Worm (Caenorhabditis elegans): ENCODE measurements around the gene C18E9.2.

- TF ChIP-seq W03F9.2 (tag; optimal IDR thresholded peaks at IDR 0.05), result no peak
- no peak for TF ChIP-seq him-1 (tag; optimal IDR thresholded peaks at IDR 0.05)
Measured at ce11 chrII:8964049-8964448, 757 bp upstream of the C18E9.2 start, which contains the start of gene sftd-3.
